Fruit fly (Drosophila melanogaster) Kc167 (cell line): Measurements from ENCODE around the gene Cpr65Ec.

ENCODE experiments used
- Myc ChIP-seq: fragments of >200 bp; optimal IDR thresholded peaks from 2 replicates; lab custom pipeline; 2017; ENCODE audit warnings: missing external identifiers
- h ChIP-seq: fragments of >200 bp; optimal IDR thresholded peaks from 3 replicates; lab custom pipeline; 2018; ENCODE audit warnings: missing external identifiers

dm6 chr3L:7103941-7104340, 10.9 kb downstream of the Cpr65Ec start:
- TF ChIP-seq Myc (lab: Kevin White, UChicago), result no peak
- no peak for TF ChIP-seq h (lab: Kevin White, UChicago)
